Worm (Caenorhabditis elegans) whole organism, L2 larva: ENCODE data around the gene C35B1.8.

Source experiments
- ama-1 ChIP-seq: fragments of 150-350 bp; optimal IDR thresholded peaks from 2 replicates; lab custom pipeline; 2018; ENCODE audit warnings: inconsistent platforms
- sma-9 ChIP-seq, 2 experiments: fragments of 150-350 bp in 1 of 2; sonication (generic microtip) in 1 of 2; optimal IDR thresholded peaks; 2 replicates each; lab custom pipeline; 2014 to 2016; ENCODE audit warnings: missing genetic modification characterization in 2 of 2, mild to moderate bottlenecking in 1 of 2, missing biosample characterization in 1 of 2, missing compliant biosample characterization in 1 of 2, missing genetic modification reagents in 1 of 2, moderate library complexity in 1 of 2

DNA sequence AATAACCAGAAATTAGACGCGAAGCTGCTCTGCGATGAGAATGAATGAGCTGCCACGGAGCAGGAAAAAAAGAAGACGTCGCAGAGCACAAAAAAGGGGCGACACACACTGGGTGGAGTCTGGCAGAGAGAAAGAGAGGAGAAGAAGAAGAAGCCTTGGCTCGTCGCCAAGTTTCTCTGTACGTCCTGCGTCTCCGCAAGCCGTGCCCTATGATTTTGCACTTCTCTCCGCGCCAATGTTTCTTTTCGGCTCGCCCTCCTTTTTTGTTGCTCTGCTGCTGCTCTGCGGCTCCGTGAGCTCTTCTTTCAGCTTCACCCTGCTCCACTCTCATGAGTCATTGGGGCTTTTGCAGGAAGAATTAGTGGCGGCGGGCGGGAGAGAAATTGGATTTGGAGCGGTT is 43.9 kb downstream of the C35B1.8 start, which contains the start of gene hlh-30:
- TF ChIP-seq sma-9 (GFP tag; optimal IDR thresholded peaks at IDR 0.05; lab: Kevin White, UChicago) (peak; percentile 76), sma-9 (tag; optimal IDR thresholded peaks at IDR 0.05; lab: Kevin White, UChicago) (no peak), ama-1 (no peak)
